Worm (Caenorhabditis elegans) whole organism, L1 larva: Measurements from ENCODE around the gene T08D10.4.

Source experiments
- Y116A8C.19 ChIP-seq: sonication (generic microtip); optimal IDR thresholded peaks from 2 replicates; lab custom pipeline; 2016; ENCODE audit warnings: missing compliant biosample characterization, missing genetic modification characterization, borderline replicate concordance
- ces-1 ChIP-seq: fragments of 150-350 bp; optimal IDR thresholded peaks from 2 replicates; lab custom pipeline; 2014; ENCODE audit warnings: missing biosample characterization, missing genetic modification reagents, missing genetic modification characterization
- efl-1 ChIP-seq, 4 experiments: fragments of 150-350 bp; optimal IDR thresholded peaks in 3 of 4; peaks in 1 of 4; 1 replicate in 1 of 4; 2 replicates in 3 of 4; lab custom pipeline; 2014; ENCODE audit warnings: missing biosample characterization in 2 of 4, missing genetic modification characterization in 2 of 4, missing genetic modification reagents in 2 of 4
- lin-35 ChIP-seq, 2 experiments: fragments of 150-350 bp; optimal IDR thresholded peaks; 2 replicates each; lab custom pipeline; 2014; ENCODE audit warnings: missing biosample characterization in 2 of 2, missing genetic modification characterization in 2 of 2, missing genetic modification reagents in 2 of 2
- mab-9 ChIP-seq: fragments of 200-800 bp; sonication (Bioruptor generic); IDR thresholded peaks from 2 replicates; pipeline ENCODE4 v1.3.6; 2022; ENCODE audit warnings: missing genetic modification reagents, missing genetic modification characterization, missing compliant biosample characterization
- mdl-1 ChIP-seq, 2 experiments: fragments of 150-350 bp; optimal IDR thresholded peaks; 2 replicates each; lab custom pipeline; 2014 to 2017; ENCODE audit warnings: missing biosample characterization in 2 of 2, missing genetic modification characterization in 2 of 2, inconsistent platforms in 1 of 2
- snu-23 ChIP-seq: sonication (generic microtip); optimal IDR thresholded peaks from 2 replicates; lab custom pipeline; 2016; ENCODE audit warnings: missing genetic modification characterization, missing compliant biosample characterization
- unc-98 ChIP-seq: fragments of 200-800 bp; sonication (Bioruptor generic); IDR thresholded peaks from 2 replicates; pipeline ENCODE4 v1.3.6; 2022; ENCODE audit warnings: missing genetic modification characterization, missing compliant biosample characterization
- vab-15 ChIP-seq: sonication (generic microtip); optimal IDR thresholded peaks from 2 replicates; lab custom pipeline; 2017; ENCODE audit warnings: missing genotype, mild to moderate bottlenecking, missing genetic modification characterization, missing compliant biosample characterization

DNA sequence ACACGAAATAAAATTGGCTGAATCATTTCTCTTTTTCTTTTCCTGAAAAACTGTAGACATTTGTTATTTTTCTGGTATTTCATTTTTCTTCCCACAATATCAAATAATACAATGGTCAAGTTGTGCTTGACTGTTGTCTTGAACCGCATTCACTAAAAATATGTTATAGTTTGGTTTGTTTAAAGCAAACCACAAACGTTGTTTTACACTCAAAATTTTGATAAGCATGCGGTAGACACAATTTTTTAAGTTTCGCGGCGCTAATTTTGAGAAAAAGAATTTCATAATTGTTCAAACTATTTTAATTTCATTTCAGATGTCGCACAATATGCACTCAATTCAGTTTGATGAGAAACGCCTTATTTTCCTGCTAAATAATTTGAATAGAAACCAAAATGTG lies 2.0 kb upstream of the T08D10.4 start, which contains the start of gene T08D10.3:
- no peak for TF ChIP-seq ces-1
- TF ChIP-seq lin-35 (GFP tag; optimal IDR thresholded peaks at IDR 0.05; lab: Kevin White, UChicago), result no peak
- no peak for TF ChIP-seq vab-15 (tag; lab: Kevin White, UChicago)
- TF ChIP-seq Y116A8C.19, result no peak
- no peak for TF ChIP-seq efl-1 (optimal IDR thresholded peaks at IDR 0.05; lab: Kevin White, UChicago)
- TF ChIP-seq efl-1 (GFP tag; optimal IDR thresholded peaks at IDR 0.05 in 1 of 2; lab: Kevin White, UChicago), result no peak
- TF ChIP-seq snu-23 (GFP tag; lab: Kevin White, UChicago), result no peak
- TF ChIP-seq mdl-1 (tag; optimal IDR thresholded peaks at IDR 0.05; lab: Kevin White, UChicago), result no peak
- TF ChIP-seq mab-9 (GFP tag; lab: Robert Waterston, UW), result no peak
- no peak for TF ChIP-seq unc-98 (GFP tag; lab: Robert Waterston, UW)
